Worm (Caenorhabditis elegans) whole organism, midembryonic: ENCODE results near the gene F17A2.13.

Source experiments
- T22C8.4 ChIP-seq: fragments of 200-800 bp; sonication (Bioruptor generic); IDR thresholded peaks from 2 replicates; pipeline ENCODE4 v1.3.6; 2022; ENCODE audit warnings: missing genetic modification characterization, missing compliant biosample characterization
- flt-1 ChIP-seq: fragments of 200-800 bp; sonication (Bioruptor generic); IDR thresholded peaks from 2 replicates; pipeline ENCODE4 v1.3.6; 2022; ENCODE audit warnings: missing genetic modification characterization, missing compliant biosample characterization
- ref-1 ChIP-seq: fragments of 200-800 bp; sonication (Bioruptor generic); conservative IDR thresholded peaks from 2 replicates; pipeline ENCODE4 v1.3.6; 2022; ENCODE audit warnings: missing genetic modification reagents, missing genetic modification characterization, missing compliant biosample characterization
- tab-1 ChIP-seq: fragments of 200-800 bp; sonication (Bioruptor generic); IDR thresholded peaks from 2 replicates; pipeline ENCODE4 v1.3.6; 2022; ENCODE audit warnings: missing genetic modification characterization, missing compliant biosample characterization
- ztf-29 ChIP-seq: fragments of 200-800 bp; sonication (Bioruptor generic); IDR thresholded peaks from 2 replicates; pipeline ENCODE4 v1.3.6; 2022; ENCODE audit warnings: missing genetic modification reagents, missing genetic modification characterization, missing compliant biosample characterization

DNA sequence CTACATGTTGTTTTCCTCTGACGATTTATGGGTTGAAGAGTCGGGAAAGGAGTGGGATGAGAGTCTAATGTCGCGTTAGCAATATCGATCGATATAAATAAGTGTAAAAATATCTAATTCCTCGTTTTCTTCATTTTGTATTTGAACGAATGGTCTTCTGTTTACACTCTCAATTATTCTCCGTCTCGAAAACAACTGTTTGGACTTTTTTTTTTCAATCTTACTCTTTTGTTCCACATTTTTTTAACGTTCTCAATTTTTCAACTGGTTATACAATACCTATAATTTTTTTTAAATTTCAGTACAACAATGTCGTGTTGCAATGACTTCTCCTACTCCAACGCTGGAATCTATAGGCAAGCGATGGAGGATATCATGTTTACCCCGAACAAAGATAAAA lies at the start of gene F17A2.13:
- no peak for TF ChIP-seq T22C8.4
- no peak for TF ChIP-seq tab-1
- TF ChIP-seq flt-1 (GFP tag; lab: Robert Waterston, UW): no peak
- TF ChIP-seq ref-1 (GFP tag; lab: Robert Waterston, UW): no peak
- TF ChIP-seq ztf-29 (GFP tag; lab: Robert Waterston, UW): no peak
